Fruit fly (Drosophila melanogaster): ENCODE results near the gene Plzf.

dm6 chr2L:12092719-12093118 is 44.0 kb upstream of the Plzf start:
- TF ChIP-seq Dif (GFP tag; optimal IDR thresholded peaks at IDR 0.05; ENCODE audit: partially characterized antibody) (no peak), h (GFP tag; optimal IDR thresholded peaks at IDR 0.05) (no peak)

All from whole organism, wandering third instar larva.